Worm (Caenorhabditis elegans): ENCODE measurements around the gene nhr-203.

- TF ChIP-seq dao-5 (tag; optimal IDR thresholded peaks at IDR 0.05): no peak
- no peak for TF ChIP-seq him-1 (tag; optimal IDR thresholded peaks at IDR 0.05)
Observed at ce11 chrV:459464-459863, at the start of gene nhr-203.

All from whole organism, L4/young adult.